Worm (Caenorhabditis elegans): Measurements from ENCODE around the gene K11H12.7.

ce11 chrIV:657046-657445, 8.3 kb upstream of the K11H12.7 start:
- TF ChIP-seq duxl-1 (tag; optimal IDR thresholded peaks at IDR 0.05; ENCODE audit: poor library complexity) (no peak), ama-1 (optimal IDR thresholded peaks at IDR 0.05) (no peak), mdl-1 (tag; optimal IDR thresholded peaks at IDR 0.05) (no peak), snpc-1.2 (GFP tag; IDR thresholded peaks at IDR 0.05) (no peak), nhr-11 (tag; optimal IDR thresholded peaks at IDR 0.05) (no peak), fos-1 (tag; optimal IDR thresholded peaks at IDR 0.05) (no peak), daf-12 (tag; optimal IDR thresholded peaks at IDR 0.05) (no peak), lin-15B (tag; optimal IDR thresholded peaks at IDR 0.05) (no peak)

Data from whole organism, L4 larva.